Worm (Caenorhabditis elegans) whole organism, L4 larva: ENCODE measurements around the gene cone-1.

Experiments used
- ceh-62 ChIP-seq: sonication (generic microtip); optimal IDR thresholded peaks from 2 replicates; lab custom pipeline; 2017; ENCODE audit warnings: missing biosample characterization, missing genetic modification characterization
- mep-1 ChIP-seq: fragments of 150-350 bp; sonication (generic microtip); optimal IDR thresholded peaks from 3 replicates; lab custom pipeline; 2014; ENCODE audit warnings: missing biosample characterization, missing genetic modification characterization

ce11 chrIII:2507938-2508337 is 22.5 kb upstream of the cone-1 start, which contains the start of gene Y54F10AM.8:
- no peak for TF ChIP-seq mep-1 (tag; lab: Kevin White, UChicago)
- no peak for TF ChIP-seq ceh-62 (tag; lab: Kevin White, UChicago)
